Worm (Caenorhabditis elegans) whole organism, young adult: ENCODE data around the gene F01G10.10.

Experiments used
- Y67H2A.10 ChIP-seq: fragments of 200-800 bp; sonication (Bioruptor generic); conservative IDR thresholded peaks from 2 replicates; pipeline ENCODE4 v1.3.6; 2022; ENCODE audit warnings: missing genetic modification reagents, missing genetic modification characterization, missing compliant biosample characterization
- ceh-79 ChIP-seq: sonication (generic microtip); optimal IDR thresholded peaks from 2 replicates; lab custom pipeline; 2017; ENCODE audit warnings: mild to moderate bottlenecking, missing genetic modification characterization, missing compliant biosample characterization

DNA sequence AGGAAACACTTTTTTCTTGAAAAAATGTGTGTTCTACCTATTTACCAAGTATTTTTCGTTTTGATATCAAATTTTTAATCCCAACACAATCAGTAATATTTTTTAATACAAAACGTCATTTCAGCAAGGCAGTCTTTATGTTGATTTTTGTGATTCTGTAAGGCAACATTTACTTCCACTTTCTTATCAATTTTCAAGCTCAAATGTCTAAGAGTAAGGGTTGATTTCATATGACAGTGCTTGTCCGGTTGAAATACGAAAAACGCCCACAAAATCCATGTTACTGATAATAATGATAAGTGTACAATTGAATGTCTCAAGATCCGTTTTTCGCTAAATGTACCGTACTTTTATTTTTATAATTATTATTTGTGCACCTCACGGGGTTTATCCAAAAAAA lies 9.9 kb upstream of the F01G10.10 start:
- TF ChIP-seq Y67H2A.10 (GFP tag; lab: Robert Waterston, UW) = no peak
- TF ChIP-seq ceh-79 (tag; lab: Kevin White, UChicago) = no peak
